Worm (Caenorhabditis elegans) whole organism, L2 larva: ENCODE measurements around the gene npl-4.1.

Experiments
- C34F6.9 ChIP-seq: fragments of 150-350 bp; optimal IDR thresholded peaks from 2 replicates; lab custom pipeline; 2014; ENCODE audit warnings: missing biosample characterization, missing genetic modification characterization
- F13H6.1 ChIP-seq: sonication (generic microtip); optimal IDR thresholded peaks from 2 replicates; lab custom pipeline; 2016; ENCODE audit warnings: missing genetic modification characterization, missing compliant biosample characterization
- R02D3.7 ChIP-seq: fragments of 150-350 bp; optimal IDR thresholded peaks from 2 replicates; lab custom pipeline; 2014; ENCODE audit warnings: missing biosample characterization, missing genetic modification characterization
- alr-1 ChIP-seq: fragments of 150-350 bp; optimal IDR thresholded peaks from 2 replicates; lab custom pipeline; 2014; ENCODE audit warnings: missing biosample characterization, missing genetic modification characterization
- aly-2 ChIP-seq: fragments of 150-350 bp; optimal IDR thresholded peaks from 2 replicates; lab custom pipeline; 2014; ENCODE audit warnings: missing biosample characterization, missing genetic modification characterization
- ceh-82 ChIP-seq: fragments of 150-350 bp; optimal IDR thresholded peaks from 2 replicates; lab custom pipeline; 2014; ENCODE audit warnings: missing biosample characterization, missing genetic modification characterization
- fos-1 ChIP-seq: fragments of 150-350 bp; optimal IDR thresholded peaks from 2 replicates; lab custom pipeline; 2014; ENCODE audit warnings: missing biosample characterization, missing genetic modification characterization
- nhr-11 ChIP-seq: fragments of 150-350 bp; optimal IDR thresholded peaks from 2 replicates; lab custom pipeline; 2014; ENCODE audit warnings: missing biosample characterization, missing genetic modification characterization
- nhr-12 ChIP-seq: fragments of 150-350 bp; optimal IDR thresholded peaks from 2 replicates; lab custom pipeline; 2014; ENCODE audit warnings: missing biosample characterization, missing genetic modification characterization
- nhr-237 ChIP-seq: fragments of 150-350 bp; optimal IDR thresholded peaks from 2 replicates; lab custom pipeline; 2014; ENCODE audit warnings: missing biosample characterization, missing genetic modification characterization
- nhr-6 ChIP-seq: fragments of 150-350 bp; optimal IDR thresholded peaks from 2 replicates; lab custom pipeline; 2014; ENCODE audit warnings: missing biosample characterization, missing genetic modification characterization
- unc-62 ChIP-seq: fragments of 150-350 bp; optimal IDR thresholded peaks from 2 replicates; lab custom pipeline; 2014; ENCODE audit warnings: missing biosample characterization, missing genetic modification reagents, missing genetic modification characterization
- ztf-4 ChIP-seq: fragments of 150-350 bp; optimal IDR thresholded peaks from 2 replicates; lab custom pipeline; 2014; ENCODE audit warnings: missing biosample characterization, missing genetic modification characterization

ce11 chrII:5651426-5651825 is 20.3 kb downstream of the npl-4.1 start:
- TF ChIP-seq R02D3.7 (tag; lab: Kevin White, UChicago): no peak
- TF ChIP-seq fos-1 (tag; lab: Kevin White, UChicago): no peak
- TF ChIP-seq nhr-12: no peak
- no peak for TF ChIP-seq C34F6.9 (tag; lab: Kevin White, UChicago)
- no peak for TF ChIP-seq alr-1
- TF ChIP-seq ceh-82 (tag; lab: Kevin White, UChicago): no peak
- no peak for TF ChIP-seq nhr-6 (tag; lab: Kevin White, UChicago)
- TF ChIP-seq aly-2: no peak
- no peak for TF ChIP-seq ztf-4 (tag; lab: Kevin White, UChicago)
- no peak for TF ChIP-seq unc-62
- TF ChIP-seq nhr-237: no peak
- no peak for TF ChIP-seq F13H6.1 (tag; lab: Kevin White, UChicago)
- no peak for TF ChIP-seq nhr-11 (tag; lab: Kevin White, UChicago)
